Fruit fly (Drosophila melanogaster) whole organism, adult: ENCODE data around the gene enc.
A peak's percentile ranks its signal among the peaks of the same experiment; 100 is the strongest.

Experiments
- CG11617 ChIP-seq: fragments of 200-800 bp; sonication (Bioruptor generic); optimal IDR thresholded peaks from 2 replicates; lab custom pipeline; 2017; ENCODE audit warnings: mild to moderate bottlenecking, missing biosample characterization, missing genetic modification reagents, missing genetic modification characterization
- CG12768 ChIP-seq: fragments of 200-800 bp; sonication (Bioruptor generic); optimal IDR thresholded peaks from 2 replicates; lab custom pipeline; 2017; ENCODE audit warnings: missing biosample characterization, missing genetic modification characterization, mild to moderate bottlenecking, moderate library complexity, missing genetic modification reagents
- CG14711 ChIP-seq: fragments of 200-800 bp; sonication (Bioruptor generic); optimal IDR thresholded peaks from 2 replicates; lab custom pipeline; 2018; ENCODE audit warnings: missing biosample characterization, mild to moderate bottlenecking, missing genetic modification characterization, moderate library complexity
- CG1620 ChIP-seq: fragments of 200-800 bp; sonication (Bioruptor generic); optimal IDR thresholded peaks from 2 replicates; lab custom pipeline; 2016; ENCODE audit warnings: missing biosample characterization, missing genetic modification characterization
- CG33017 ChIP-seq: fragments of 200-800 bp; sonication (Bioruptor generic); optimal IDR thresholded peaks from 2 replicates; lab custom pipeline; 2018; ENCODE audit warnings: missing biosample characterization, mild to moderate bottlenecking, missing genetic modification characterization, moderate library complexity
- CG5204 ChIP-seq: fragments of 200-800 bp; sonication (Bioruptor generic); optimal IDR thresholded peaks from 2 replicates; lab custom pipeline; 2016; ENCODE audit warnings: missing biosample characterization, missing genetic modification characterization
- CG7045 ChIP-seq: fragments of 200-800 bp; sonication (Bioruptor generic); optimal IDR thresholded peaks from 2 replicates; lab custom pipeline; 2017; ENCODE audit warnings: missing biosample characterization, mild to moderate bottlenecking, missing genetic modification characterization
- CG7101 ChIP-seq: fragments of 200-800 bp; sonication (Bioruptor generic); optimal IDR thresholded peaks from 2 replicates; lab custom pipeline; 2018; ENCODE audit warnings: missing biosample characterization, mild to moderate bottlenecking, missing genetic modification characterization, moderate library complexity
- Clk ChIP-seq: fragments of 200-800 bp; sonication (Bioruptor generic); optimal IDR thresholded peaks from 2 replicates; lab custom pipeline; 2017; ENCODE audit warnings: missing biosample characterization, missing genetic modification characterization
- Crg-1 ChIP-seq: fragments of 200-800 bp; sonication (Bioruptor generic); optimal IDR thresholded peaks from 2 replicates; lab custom pipeline; 2016; ENCODE audit warnings: missing biosample characterization, missing genetic modification characterization
- Hr96 ChIP-seq: fragments of 200-800 bp; sonication (Bioruptor generic); optimal IDR thresholded peaks from 2 replicates; lab custom pipeline; 2016; ENCODE audit warnings: missing biosample characterization, missing genetic modification characterization
- Mnt ChIP-seq: fragments of 200-800 bp; sonication (Bioruptor generic); optimal IDR thresholded peaks from 2 replicates; lab custom pipeline; 2016; ENCODE audit warnings: missing biosample characterization, mild to moderate bottlenecking, missing genetic modification characterization
- bab1 ChIP-seq: fragments of 200-800 bp; sonication (Bioruptor generic); optimal IDR thresholded peaks from 3 replicates; lab custom pipeline; 2019; ENCODE audit warnings: missing biosample characterization, mild to moderate bottlenecking, missing genetic modification characterization, moderate library complexity
- cic ChIP-seq: fragments of 200-800 bp; sonication (Bioruptor generic); optimal IDR thresholded peaks from 2 replicates; lab custom pipeline; 2017; ENCODE audit warnings: missing biosample characterization, mild to moderate bottlenecking, missing genetic modification characterization, moderate library complexity
- cnc ChIP-seq, 2 experiments: fragments of >200 bp; optimal IDR thresholded peaks; 2 replicates each; lab custom pipeline; 2017
- kay ChIP-seq: fragments of 200-800 bp; sonication (Bioruptor generic); peaks from one replicate; lab custom pipeline; 2016; ENCODE audit warnings: missing biosample characterization, missing genetic modification characterization, borderline replicate concordance
- ovo ChIP-seq: fragments of 200-800 bp; sonication (Bioruptor generic); optimal IDR thresholded peaks from 2 replicates; lab custom pipeline; 2016; ENCODE audit warnings: missing biosample characterization, missing genetic modification characterization
- pad ChIP-seq: fragments of 200-800 bp; sonication (Bioruptor generic); optimal IDR thresholded peaks from 3 replicates; lab custom pipeline; 2017; ENCODE audit warnings: missing biosample characterization, missing genetic modification characterization, mild to moderate bottlenecking, moderate library complexity, missing genetic modification reagents
- tj ChIP-seq: fragments of 200-800 bp; sonication (Bioruptor generic); optimal IDR thresholded peaks from 3 replicates; lab custom pipeline; 2017; ENCODE audit warnings: missing biosample characterization, mild to moderate bottlenecking, missing genetic modification characterization, moderate library complexity
- toe ChIP-seq: fragments of 200-800 bp; sonication (Bioruptor generic); optimal IDR thresholded peaks from 2 replicates; lab custom pipeline; 2016; ENCODE audit warnings: missing biosample characterization, missing genetic modification characterization

The enc gene

dm6 chr3L:3776559-3777097 lies 41.9 kb upstream of the enc start:
- no peak for TF ChIP-seq toe (GFP tag; lab: Kevin White, UChicago)
- no peak for TF ChIP-seq cnc (optimal IDR thresholded peaks at IDR 0.05; lab: Kevin White, UChicago)
- no peak for TF ChIP-seq cic (GFP tag; lab: Kevin White, UChicago)
- TF ChIP-seq CG14711 (tag; lab: Kevin White, UChicago), result no peak
- no peak for TF ChIP-seq Crg-1 (GFP tag; lab: Kevin White, UChicago)
- TF ChIP-seq Clk (GFP tag; lab: Kevin White, UChicago), result no peak
- TF ChIP-seq CG5204 (GFP tag; lab: Kevin White, UChicago), result no peak
- no peak for TF ChIP-seq CG12768 (GFP tag; lab: Kevin White, UChicago)
- TF ChIP-seq kay (GFP tag; lab: Kevin White, UChicago), result no peak
- TF ChIP-seq tj (GFP tag; lab: Kevin White, UChicago), result no peak
- TF ChIP-seq CG33017, result no peak

- no peak for TF ChIP-seq CG5204 (GFP tag; lab: Kevin White, UChicago)
- no peak for TF ChIP-seq toe (GFP tag; lab: Kevin White, UChicago)
- no peak for TF ChIP-seq CG7045 (GFP tag; lab: Kevin White, UChicago)
Observed at dm6 chr3L:3778463-3778862, 40.0 kb upstream of the enc start.

dm6 chr3L:3782584-3783218 lies 35.8 kb upstream of the enc start:
- TF ChIP-seq tj (GFP tag; lab: Kevin White, UChicago), result peak; percentile 28
- TF ChIP-seq CG7101 (tag; lab: Kevin White, UChicago), result no peak

- TF ChIP-seq Crg-1 (GFP tag; lab: Kevin White, UChicago), result no peak
- no peak for TF ChIP-seq CG7045 (GFP tag; lab: Kevin White, UChicago)
- no peak for TF ChIP-seq cnc (optimal IDR thresholded peaks at IDR 0.05; lab: Kevin White, UChicago)
- no peak for TF ChIP-seq Hr96 (GFP tag; lab: Kevin White, UChicago)
- no peak for TF ChIP-seq tj (GFP tag; lab: Kevin White, UChicago)
- no peak for TF ChIP-seq Clk (GFP tag; lab: Kevin White, UChicago)
- TF ChIP-seq CG1620 (GFP tag; lab: Kevin White, UChicago), result no peak
- no peak for TF ChIP-seq pad
- TF ChIP-seq toe (GFP tag; lab: Kevin White, UChicago), result no peak
Observed at dm6 chr3L:3783436-3783835, 35.0 kb upstream of the enc start.

dm6 chr3L:3784001-3784400 lies 34.5 kb upstream of the enc start:
- TF ChIP-seq CG7101 (tag; lab: Kevin White, UChicago) (no peak), kay (GFP tag; lab: Kevin White, UChicago) (peak; percentile 7)

dm6 chr3L:3785002-3785661 lies 33.3 kb upstream of the enc start:
- TF ChIP-seq CG14711 (tag; lab: Kevin White, UChicago), result peak; percentile 1
- TF ChIP-seq CG1620 (GFP tag; lab: Kevin White, UChicago), result no peak

- TF ChIP-seq cnc (optimal IDR thresholded peaks at IDR 0.05; lab: Kevin White, UChicago) (no peak), cic (GFP tag; lab: Kevin White, UChicago) (no peak), CG1620 (GFP tag; lab: Kevin White, UChicago) (no peak), kay (GFP tag; lab: Kevin White, UChicago) (no peak), tj (GFP tag; lab: Kevin White, UChicago) (no peak), CG12768 (GFP tag; lab: Kevin White, UChicago) (no peak)
Observed at dm6 chr3L:3785688-3786087, 32.8 kb upstream of the enc start.

- TF ChIP-seq CG7101 (tag; lab: Kevin White, UChicago) (peak; percentile 37), Crg-1 (GFP tag; lab: Kevin White, UChicago) (no peak), tj (GFP tag; lab: Kevin White, UChicago) (no peak), CG33017 (peak; percentile 28), CG7045 (GFP tag; lab: Kevin White, UChicago) (no peak), toe (GFP tag; lab: Kevin White, UChicago) (no peak), CG5204 (GFP tag; lab: Kevin White, UChicago) (peak; percentile 20), CG1620 (GFP tag; lab: Kevin White, UChicago) (no peak), CG14711 (tag; lab: Kevin White, UChicago) (peak; percentile 27), Mnt (peak; percentile 7), cic (GFP tag; lab: Kevin White, UChicago) (peak; percentile 16), Clk (GFP tag; lab: Kevin White, UChicago) (no peak), CG12768 (GFP tag; lab: Kevin White, UChicago) (no peak), cnc (optimal IDR thresholded peaks at IDR 0.05; lab: Kevin White, UChicago) (no peak), Hr96 (GFP tag; lab: Kevin White, UChicago) (no peak), pad (no peak), kay (GFP tag; lab: Kevin White, UChicago) (no peak), bab1 (GFP tag; lab: Kevin White, UChicago) (no peak), CG11617 (GFP tag; lab: Kevin White, UChicago) (no peak), ovo (GFP tag; lab: Kevin White, UChicago) (no peak)
Observed at dm6 chr3L:3786344-3787076, 32.0 kb upstream of the enc start.
